Fruit fly (Drosophila melanogaster): ENCODE measurements around the gene Ranbp21.

Ranbp21 gene

DNA sequence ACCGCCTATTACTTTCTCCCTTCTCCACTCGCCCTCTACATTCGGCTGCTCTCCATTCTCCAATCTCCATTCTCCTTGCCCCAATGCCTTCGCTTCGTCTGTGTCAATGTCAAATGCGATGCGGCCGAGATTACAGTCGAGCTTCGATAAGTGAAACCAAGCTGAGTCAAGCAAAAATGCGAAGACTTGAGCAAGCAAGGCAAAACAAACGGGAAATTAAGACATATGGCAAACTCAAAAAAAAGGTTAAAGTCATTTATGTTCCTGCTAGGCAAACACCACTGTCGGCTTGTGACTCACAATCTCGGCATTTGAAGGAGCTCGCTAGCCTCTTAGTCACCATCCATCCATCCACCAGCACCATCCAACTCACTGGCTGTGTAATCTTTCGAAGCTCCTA lies 16.3 kb upstream of the Ranbp21 start (continued):
- peak; percentile 98 for TF ChIP-seq dmrt11E (tag; optimal IDR thresholded peaks at IDR 0.05)
- no peak for TF ChIP-seq D (optimal IDR thresholded peaks at IDR 0.05)
- TF ChIP-seq D (GFP tag; optimal IDR thresholded peaks at IDR 0.05): peak; percentile 90
- peak; percentile 97 for TF ChIP-seq H2.0 (GFP tag; IDR thresholded peaks at IDR 0.05)
- peak; percentile 97 for TF ChIP-seq Usf (GFP tag; optimal IDR thresholded peaks at IDR 0.05)
- peak; percentile 78 for TF ChIP-seq CG6683 (GFP tag; optimal IDR thresholded peaks at IDR 0.05)
- TF ChIP-seq p53 (GFP tag; optimal IDR thresholded peaks at IDR 0.05): peak; percentile 95
- TF ChIP-seq D19A (tag; optimal IDR thresholded peaks at IDR 0.05): peak; percentile 84
- peak; percentile 98 for TF ChIP-seq lbe (GFP tag; optimal IDR thresholded peaks at IDR 0.05)
- TF ChIP-seq CG8290 (GFP tag; optimal IDR thresholded peaks at IDR 0.05): peak; percentile 97
- TF ChIP-seq CG8290 (tag; optimal IDR thresholded peaks at IDR 0.05): peak; percentile 92 to 98
- TF ChIP-seq ind (GFP tag; optimal IDR thresholded peaks at IDR 0.05): peak; percentile 96
- peak; percentile 98 for TF ChIP-seq zfh2 (GFP tag; optimal IDR thresholded peaks at IDR 0.05)
- TF ChIP-seq croc (GFP tag; conservative IDR thresholded peaks at IDR 0.05): peak; percentile 91
- TF ChIP-seq Sry-β (GFP tag; optimal IDR thresholded peaks at IDR 0.05): peak; percentile 54
- TF ChIP-seq CG9932 (GFP tag; IDR thresholded peaks at IDR 0.05): peak; percentile 97
- TF ChIP-seq kni (GFP tag; optimal IDR thresholded peaks at IDR 0.05): peak; percentile 91
- peak; percentile 94 for TF ChIP-seq CG4424 (GFP tag; optimal IDR thresholded peaks at IDR 0.05)
- TF ChIP-seq hb (GFP tag; IDR thresholded peaks at IDR 0.05; ENCODE audit: partially characterized antibody): no peak
- peak; percentile 97 for TF ChIP-seq unpg (GFP tag; optimal IDR thresholded peaks at IDR 0.05)
- TF ChIP-seq tx (GFP tag; optimal IDR thresholded peaks at IDR 0.05): peak; percentile 97
- peak; percentile 78 for TF ChIP-seq CG10321 (GFP tag; IDR thresholded peaks at IDR 0.05)
- peak; percentile 77 for TF ChIP-seq Ravus (GFP tag; IDR thresholded peaks at IDR 0.05)
- peak; percentile 91 for TF ChIP-seq dan (GFP tag; IDR thresholded peaks at IDR 0.05)
- TF ChIP-seq CG42726 (GFP tag; IDR thresholded peaks at IDR 0.05; ENCODE audit: partially characterized antibody): no peak
- TF ChIP-seq fu2 (GFP tag; optimal IDR thresholded peaks at IDR 0.05): peak; percentile 96
- peak; percentile 89 for TF ChIP-seq ac (GFP tag; optimal IDR thresholded peaks at IDR 0.05)
- no peak for TF ChIP-seq CG2129 (GFP tag; IDR thresholded peaks at IDR 0.05; ENCODE audit: partially characterized antibody)
- peak; percentile 97 for TF ChIP-seq Hsf (GFP tag; optimal IDR thresholded peaks at IDR 0.05)
- peak; percentile 89 for TF ChIP-seq wor (GFP tag; IDR thresholded peaks at IDR 0.05)
- peak; percentile 97 for TF ChIP-seq CG12942 (GFP tag; optimal IDR thresholded peaks at IDR 0.05)
- peak; percentile 91 for TF ChIP-seq CG18764 (GFP tag; optimal IDR thresholded peaks at IDR 0.05)
- no peak for TF ChIP-seq Lpt (GFP tag; optimal IDR thresholded peaks at IDR 0.05)
- peak in 1 of 2 experiments; percentile 55 for TF ChIP-seq eve (GFP tag; optimal IDR thresholded peaks at IDR 0.05)
- TF ChIP-seq HLH3B (GFP tag; IDR thresholded peaks at IDR 0.05): peak; percentile 91
- TF ChIP-seq Fer3 (tag; optimal IDR thresholded peaks at IDR 0.05): peak; percentile 93
- no peak for TF ChIP-seq pan (optimal IDR thresholded peaks at IDR 0.05)
- TF ChIP-seq pan (GFP tag; optimal IDR thresholded peaks at IDR 0.05 in 1 of 2, IDR thresholded peaks at IDR 0.05 in 1 of 2): peak in 1 of 2 experiments; percentile 92
- TF ChIP-seq Awh (GFP tag; IDR thresholded peaks at IDR 0.05): peak; percentile 92
- TF ChIP-seq CG5953 (GFP tag; IDR thresholded peaks at IDR 0.05): peak; percentile 96
- peak; percentile 87 for TF ChIP-seq CG10267 (tag; optimal IDR thresholded peaks at IDR 0.05)
- TF ChIP-seq CG10462 (GFP tag; optimal IDR thresholded peaks at IDR 0.05): peak; percentile 94
- peak; percentile 98 for TF ChIP-seq CG33557 (GFP tag; optimal IDR thresholded peaks at IDR 0.05)
- peak; percentile 86 for TF ChIP-seq tap (tag; optimal IDR thresholded peaks at IDR 0.05)
- peak; percentile 15 for TF ChIP-seq CG7745 (tag; optimal IDR thresholded peaks at IDR 0.05)
- peak; percentile 62 for TF ChIP-seq TFAM (GFP tag; optimal IDR thresholded peaks at IDR 0.05)
- TF ChIP-seq knrl (GFP tag; IDR thresholded peaks at IDR 0.05; ENCODE audit: partially characterized antibody): no peak
- peak; percentile 97 for TF ChIP-seq tup (GFP tag; optimal IDR thresholded peaks at IDR 0.05)
- peak; percentile 78 for TF ChIP-seq CG6654 (GFP tag; optimal IDR thresholded peaks at IDR 0.05)
- peak; percentile 78 for TF ChIP-seq sr (GFP tag; IDR thresholded peaks at IDR 0.05)
- TF ChIP-seq Deaf1 (tag; optimal IDR thresholded peaks at IDR 0.05): peak; percentile 77
- peak; percentile 94 for TF ChIP-seq CrebB (tag; optimal IDR thresholded peaks at IDR 0.05)

All from whole organism, embryonic.